Worm (Caenorhabditis elegans) whole organism, L4/young adult: ENCODE data around the gene agr-1.

Source experiments
- W03F9.2 ChIP-seq: fragments of 150-350 bp; optimal IDR thresholded peaks from 2 replicates; lab custom pipeline; 2014; ENCODE audit warnings: missing biosample characterization, missing genetic modification characterization
- dao-5 ChIP-seq: sonication (generic microtip); optimal IDR thresholded peaks from 2 replicates; lab custom pipeline; 2016; ENCODE audit warnings: missing genotype, missing genetic modification characterization, moderate library complexity, missing compliant biosample characterization

DNA sequence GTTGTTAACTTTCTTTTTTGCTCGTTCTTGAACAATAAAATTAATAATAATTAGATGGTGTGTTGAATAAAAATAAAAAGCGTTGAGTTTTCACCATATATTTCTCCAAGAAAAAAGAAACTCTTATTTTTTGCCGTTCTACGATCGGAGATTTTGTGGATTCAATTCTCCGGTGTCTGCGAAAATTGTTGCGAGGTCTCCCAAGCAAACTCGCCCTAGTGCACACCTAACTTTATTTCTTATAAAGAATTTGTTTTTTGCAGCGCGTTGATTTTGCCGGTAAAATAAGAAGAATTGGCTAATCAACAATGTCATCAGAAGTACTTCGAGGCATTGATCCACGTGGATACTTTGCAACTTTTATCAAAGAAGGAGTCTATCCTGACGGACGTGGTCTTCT is 33.5 kb downstream of the agr-1 start, which contains the start of gene exos-8:
- TF ChIP-seq W03F9.2 (tag; lab: Kevin White, UChicago) = no peak
- no peak for TF ChIP-seq dao-5 (tag; lab: Kevin White, UChicago)
